Fruit fly (Drosophila melanogaster) whole organism, pupa: ENCODE data around the gene DIP-gamma.

Experiments used
- CG10348 ChIP-seq: fragments of 200-800 bp; sonication (Bioruptor generic); IDR thresholded peaks from 2 replicates; pipeline ENCODE4 v1.3.6; 2022; ENCODE audit warnings: missing biosample characterization, missing genetic modification characterization
- CG12605 ChIP-seq: fragments of 200-800 bp; sonication (Bioruptor generic); IDR thresholded peaks from 2 replicates; pipeline ENCODE4 v1.3.6; 2022; ENCODE audit warnings: missing biosample characterization, missing genetic modification characterization
- CG13204 ChIP-seq: fragments of 200-800 bp; sonication (Bioruptor generic); optimal IDR thresholded peaks from 2 replicates; lab custom pipeline; 2018; ENCODE audit warnings: missing biosample characterization, mild to moderate bottlenecking, missing genetic modification characterization, moderate library complexity
- CG14655 ChIP-seq: fragments of 200-800 bp; sonication (Bioruptor generic); optimal IDR thresholded peaks from 3 replicates; lab custom pipeline; 2017; ENCODE audit warnings: mild to moderate bottlenecking, missing biosample characterization, missing genetic modification reagents, missing genetic modification characterization
- CG15710 ChIP-seq: fragments of 200-800 bp; sonication (Bioruptor generic); optimal IDR thresholded peaks from 2 replicates; lab custom pipeline; 2018; ENCODE audit warnings: missing biosample characterization, mild to moderate bottlenecking, missing genetic modification characterization, moderate library complexity
- CG17806 ChIP-seq: fragments of 200-800 bp; sonication (Bioruptor generic); optimal IDR thresholded peaks from 2 replicates; lab custom pipeline; 2018; ENCODE audit warnings: missing biosample characterization, mild to moderate bottlenecking, missing genetic modification characterization, moderate library complexity
- CG32121 ChIP-seq: fragments of 200-800 bp; sonication (Bioruptor generic); IDR thresholded peaks from 2 replicates; pipeline ENCODE4 v1.3.6; 2022; ENCODE audit warnings: missing biosample characterization, missing genetic modification characterization
- CG34367 ChIP-seq: fragments of 200-800 bp; sonication (Bioruptor generic); optimal IDR thresholded peaks from 2 replicates; lab custom pipeline; 2018; ENCODE audit warnings: missing biosample characterization, mild to moderate bottlenecking, missing genetic modification characterization
- CG4496 ChIP-seq: fragments of 200-800 bp; sonication (Bioruptor generic); IDR thresholded peaks from 3 replicates; pipeline ENCODE4 v1.3.6; 2022; ENCODE audit warnings: missing biosample characterization, missing genetic modification characterization
- CG8159 ChIP-seq: fragments of 200-800 bp; sonication (Bioruptor generic); optimal IDR thresholded peaks from 3 replicates; lab custom pipeline; 2018; ENCODE audit warnings: missing biosample characterization, mild to moderate bottlenecking, missing genetic modification characterization, moderate library complexity
- CG8301 ChIP-seq: fragments of 200-800 bp; sonication (Bioruptor generic); optimal IDR thresholded peaks from 2 replicates; lab custom pipeline; 2018; ENCODE audit warnings: missing biosample characterization, mild to moderate bottlenecking, missing genetic modification characterization
- CG9948 ChIP-seq: fragments of 200-800 bp; sonication (Bioruptor generic); optimal IDR thresholded peaks from 2 replicates; lab custom pipeline; 2018; ENCODE audit warnings: missing biosample characterization, mild to moderate bottlenecking, missing genetic modification characterization, moderate library complexity
- D1 ChIP-seq: fragments of 200-800 bp; sonication (Bioruptor generic); optimal IDR thresholded peaks from 2 replicates; lab custom pipeline; 2018; ENCODE audit warnings: missing biosample characterization, mild to moderate bottlenecking, missing genetic modification characterization, moderate library complexity
- EcR ChIP-seq: fragments of 200-800 bp; sonication (Bioruptor generic); optimal IDR thresholded peaks from 3 replicates; lab custom pipeline; 2019; ENCODE audit warnings: missing biosample characterization, missing genetic modification characterization, mild to moderate bottlenecking, moderate library complexity, missing genetic modification reagents
- Ets98B ChIP-seq: fragments of 200-800 bp; sonication (Bioruptor generic); IDR thresholded peaks from 2 replicates; pipeline ENCODE4 v1.3.6; 2022; ENCODE audit warnings: missing biosample characterization, missing genetic modification characterization
- Pif1A ChIP-seq: fragments of 200-800 bp; sonication (Bioruptor generic); optimal IDR thresholded peaks from 3 replicates; lab custom pipeline; 2016; ENCODE audit warnings: missing biosample characterization, missing genetic modification characterization
- Pif1B ChIP-seq: fragments of 200-800 bp; sonication (Bioruptor generic); optimal IDR thresholded peaks from 3 replicates; lab custom pipeline; 2016; ENCODE audit warnings: missing biosample characterization, missing genetic modification characterization
- Snoo ChIP-seq: fragments of 200-800 bp; sonication (Bioruptor generic); optimal IDR thresholded peaks from 3 replicates; lab custom pipeline; 2017; ENCODE audit warnings: missing biosample characterization, mild to moderate bottlenecking, missing genetic modification characterization, inconsistent platforms
- fd96Ca ChIP-seq: fragments of 200-800 bp; sonication (Bioruptor generic); IDR thresholded peaks from 3 replicates; pipeline ENCODE4 v1.3.6; 2022; ENCODE audit warnings: missing biosample characterization, missing genetic modification characterization
- gl ChIP-seq: fragments of 200-800 bp; sonication (Bioruptor generic); optimal IDR thresholded peaks from 2 replicates; lab custom pipeline; 2018; ENCODE audit warnings: missing biosample characterization, mild to moderate bottlenecking, missing genetic modification characterization
- rn ChIP-seq: fragments of 200-800 bp; sonication (Bioruptor generic); IDR thresholded peaks from 2 replicates; pipeline ENCODE4 v1.3.6; 2022; ENCODE audit warnings: missing biosample characterization, missing genetic modification characterization

DIP-gamma gene

dm6 chr3R:28958703-28959102, 11.5 kb downstream of the DIP-gamma start:
- TF ChIP-seq CG14655 (GFP tag; lab: Kevin White, UChicago) (no peak), CG15710 (tag; lab: Kevin White, UChicago) (no peak), Ets98B (GFP tag; lab: Robert Waterston, UW) (no peak)

dm6 chr3R:28950859-28951351, 19.3 kb downstream of the DIP-gamma start:
- TF ChIP-seq Pif1A (GFP tag; lab: Kevin White, UChicago) (no peak), CG10348 (GFP tag; lab: Robert Waterston, UW) (no peak), gl (tag; lab: Kevin White, UChicago) (no peak), Snoo (no peak), Pif1B (GFP tag; lab: Kevin White, UChicago) (no peak), Ets98B (GFP tag; lab: Robert Waterston, UW) (no peak), CG8159 (no peak), EcR (no peak), CG15710 (tag; lab: Kevin White, UChicago) (no peak), fd96Ca (GFP tag; lab: Robert Waterston, UW) (no peak), CG14655 (GFP tag; lab: Kevin White, UChicago) (no peak), rn (GFP tag; lab: Robert Waterston, UW) (no peak), CG13204 (GFP tag; lab: Kevin White, UChicago) (no peak), D1 (tag; lab: Kevin White, UChicago) (no peak), CG34367 (tag; lab: Kevin White, UChicago) (no peak)
- TF ChIP-seq, all 21 proteins: peak for 0

dm6 chr3R:28922744-28923143, 47.4 kb downstream of the DIP-gamma start, which contains the start of gene CG11828:
Gene CG11828 (plus strand): TSS chr3R:28923044.
- TF ChIP-seq gl (tag; lab: Kevin White, UChicago) (no peak), rn (GFP tag; lab: Robert Waterston, UW) (no peak), CG8159 (no peak), CG32121 (GFP tag; lab: Robert Waterston, UW) (no peak), D1 (tag; lab: Kevin White, UChicago) (no peak), Snoo (no peak), CG14655 (GFP tag; lab: Kevin White, UChicago) (no peak), CG10348 (GFP tag; lab: Robert Waterston, UW) (no peak), CG9948 (tag; lab: Kevin White, UChicago) (no peak), CG15710 (tag; lab: Kevin White, UChicago) (no peak), CG8301 (tag; lab: Kevin White, UChicago) (no peak), Pif1A (GFP tag; lab: Kevin White, UChicago) (no peak), CG34367 (tag; lab: Kevin White, UChicago) (no peak), EcR (no peak)
- TF ChIP-seq, all 21 proteins: peak for 0

- TF ChIP-seq Ets98B (GFP tag; lab: Robert Waterston, UW) = no peak; the same call in 1 of the 2 replicates
- TF ChIP-seq gl (tag; lab: Kevin White, UChicago) = peak; percentile 90
- TF ChIP-seq D1 (tag; lab: Kevin White, UChicago) = no peak
- no peak for TF ChIP-seq CG9948 (tag; lab: Kevin White, UChicago)
- TF ChIP-seq Pif1B (GFP tag; lab: Kevin White, UChicago) = no peak
- TF ChIP-seq CG8301 (tag; lab: Kevin White, UChicago) = no peak
- no peak for TF ChIP-seq fd96Ca (GFP tag; lab: Robert Waterston, UW)
- TF ChIP-seq CG32121 (GFP tag; lab: Robert Waterston, UW) = no peak
- no peak for TF ChIP-seq CG10348 (GFP tag; lab: Robert Waterston, UW)
- no peak for TF ChIP-seq rn (GFP tag; lab: Robert Waterston, UW)
- no peak for TF ChIP-seq Snoo
- TF ChIP-seq CG13204 (GFP tag; lab: Kevin White, UChicago) = peak; percentile 76
- peak; percentile 48 for TF ChIP-seq CG17806
- peak; percentile 63 for TF ChIP-seq CG15710 (tag; lab: Kevin White, UChicago)
- TF ChIP-seq CG34367 (tag; lab: Kevin White, UChicago) = peak; percentile 59
- TF ChIP-seq EcR = peak; percentile 89
- peak; percentile 71; the same call in 1 of the 2 replicates for TF ChIP-seq CG12605 (GFP tag; lab: Robert Waterston, UW)
- peak; percentile 53 for TF ChIP-seq CG8159
- TF ChIP-seq CG4496 (GFP tag; lab: Robert Waterston, UW) = no peak
- peak; percentile 49 for TF ChIP-seq Pif1A (GFP tag; lab: Kevin White, UChicago)
- peak; percentile 72 for TF ChIP-seq CG14655 (GFP tag; lab: Kevin White, UChicago)
Observed at dm6 chr3R:28913890-28914750, 56.1 kb downstream of the DIP-gamma start.

dm6 chr3R:28913039-28913438, 57.1 kb downstream of the DIP-gamma start:
- TF ChIP-seq rn (GFP tag; lab: Robert Waterston, UW) (no peak), fd96Ca (GFP tag; lab: Robert Waterston, UW) (0 out of 3 replicates have a peak, but pooled peaks have one; percentile 21), CG14655 (GFP tag; lab: Kevin White, UChicago) (peak; percentile 27), CG8301 (tag; lab: Kevin White, UChicago) (peak; percentile 39), Snoo (no peak), gl (tag; lab: Kevin White, UChicago) (peak; percentile 53), Pif1A (GFP tag; lab: Kevin White, UChicago) (peak; percentile 1), Ets98B (GFP tag; lab: Robert Waterston, UW) (no peak), CG32121 (GFP tag; lab: Robert Waterston, UW) (peak; percentile 30; the same call in 1 of the 2 replicates)
